Worm (Caenorhabditis elegans): ENCODE results near the gene F44E5.4.

The F44E5.4 gene

ce11 chrII:11731174-11731724 is 27.9 kb downstream of the F44E5.4 start (continued):
- no peak for TF ChIP-seq ztf-28 (GFP tag; IDR thresholded peaks at IDR 0.05)

ce11 chrII:11729757-11730535 is 29.2 kb downstream of the F44E5.4 start:
- TF ChIP-seq cebp-2 (GFP tag; IDR thresholded peaks at IDR 0.05) (0 out of 2 replicates have a peak, but pooled peaks have one; percentile 14), aptf-2 (GFP tag; conservative IDR thresholded peaks at IDR 0.05) (no peak), F37B4.10 (GFP tag; IDR thresholded peaks at IDR 0.05) (peak; percentile 77; the same call in 1 of the 2 replicates), unc-62 (GFP tag; optimal IDR thresholded peaks at IDR 0.05) (no peak), nhr-80 (tag; optimal IDR thresholded peaks at IDR 0.05) (no peak), egl-18 (GFP tag; IDR thresholded peaks at IDR 0.05) (no peak), lsy-27 (tag; optimal IDR thresholded peaks at IDR 0.05; ENCODE audit: borderline replicate concordance, insufficient read depth) (no peak), lin-35 (GFP tag; optimal IDR thresholded peaks at IDR 0.05) (no peak), ztf-18 (tag; optimal IDR thresholded peaks at IDR 0.05) (no peak), egrh-3 (GFP tag; IDR thresholded peaks at IDR 0.05) (peak; percentile 84; the same call in 1 of the 2 replicates), lir-1 (GFP tag; conservative IDR thresholded peaks at IDR 0.05) (no peak), lin-26 (GFP tag; IDR thresholded peaks at IDR 0.05) (0 out of 2 replicates have a peak, but pooled peaks have one; percentile 25), ztf-3 (GFP tag; optimal IDR thresholded peaks at IDR 0.05) (no peak)

- TF ChIP-seq ama-1 (optimal IDR thresholded peaks at IDR 0.05) (no peak), ama-1 (GFP tag; optimal IDR thresholded peaks at IDR 0.05) (no peak), Y53G8AR.9 (GFP tag; conservative IDR thresholded peaks at IDR 0.05) (peak; percentile 33; the same call in 1 of the 2 replicates), nhr-120 (GFP tag; IDR thresholded peaks at IDR 0.05) (no peak), nfyb-1 (GFP tag; IDR thresholded peaks at IDR 0.05) (0 out of 2 replicates have a peak, but pooled peaks have one; percentile 50), F22D6.2 (tag; optimal IDR thresholded peaks at IDR 0.05) (peak; percentile 42), hmg-20 (GFP tag; IDR thresholded peaks at IDR 0.05) (no peak), F57A8.1 (GFP tag; optimal IDR thresholded peaks at IDR 0.05) (no peak), B0261.1 (tag; optimal IDR thresholded peaks at IDR 0.05) (no peak), hlh-12 (tag; optimal IDR thresholded peaks at IDR 0.05) (no peak), attf-5 (GFP tag; optimal IDR thresholded peaks at IDR 0.05) (peak; percentile 48), madf-3 (GFP tag; IDR thresholded peaks at IDR 0.05) (peak; percentile 80), hlh-26 (GFP tag; conservative IDR thresholded peaks at IDR 0.05) (no peak), K11D2.4 (GFP tag; IDR thresholded peaks at IDR 0.05) (no peak), ztf-18 (tag; optimal IDR thresholded peaks at IDR 0.05) (peak; percentile 10), ceh-79 (tag; optimal IDR thresholded peaks at IDR 0.05) (no peak), T26A5.8 (tag; optimal IDR thresholded peaks at IDR 0.05) (no peak), ceh-100 (GFP tag; IDR thresholded peaks at IDR 0.05) (no peak), ceh-40 (GFP tag; IDR thresholded peaks at IDR 0.05) (no peak), tbp1 (GFP tag; optimal IDR thresholded peaks at IDR 0.05) (peak; percentile 43), ekl-4 (GFP tag; IDR thresholded peaks at IDR 0.05) (peak; percentile 63), lsy-27 (tag; optimal IDR thresholded peaks at IDR 0.05; ENCODE audit: borderline replicate concordance, insufficient read depth) (no peak), nhr-179 (tag; optimal IDR thresholded peaks at IDR 0.05) (no peak), bed-2 (GFP tag; IDR thresholded peaks at IDR 0.05) (no peak), lin-40 (tag; optimal IDR thresholded peaks at IDR 0.05) (peak; percentile 25), mcd-1 (GFP tag; IDR thresholded peaks at IDR 0.05) (peak; percentile 62), K12H6.12 (tag; optimal IDR thresholded peaks at IDR 0.05) (peak; percentile 43), lin-54 (GFP tag; optimal IDR thresholded peaks at IDR 0.05) (peak; percentile 33), F49E8.2 (tag; optimal IDR thresholded peaks at IDR 0.05; ENCODE audit: insufficient read depth) (no peak), fkh-3 (tag; optimal IDR thresholded peaks at IDR 0.05) (no peak), unc-62 (GFP tag; optimal IDR thresholded peaks at IDR 0.05) (no peak), tlf-1 (GFP tag; optimal IDR thresholded peaks at IDR 0.05) (peak; percentile 65), mel-28 (tag; optimal IDR thresholded peaks at IDR 0.05; ENCODE audit: borderline replicate concordance) (no peak)
These were observed 30.5 kb downstream of the F44E5.4 start, which contains the start of gene alh-8 for ce11 chrII:11728545-11729105. TSS of gene alh-8 (plus strand) at chrII:11729055.

All from whole organism, young adult.